Fruit fly (Drosophila melanogaster): Measurements from ENCODE around the gene CG9265.

Gene CG9265

dm6 chr2L:21108759-21109282 lies 37.5 kb upstream of the CG9265 start:
- TF ChIP-seq Smox (GFP tag; optimal IDR thresholded peaks at IDR 0.05) (peak; percentile 34), Eip93F (GFP tag; optimal IDR thresholded peaks at IDR 0.05) (peak; percentile 3), salr (GFP tag; optimal IDR thresholded peaks at IDR 0.05) (peak in 1 of 2 experiments; percentile 18), CG10669 (GFP tag; optimal IDR thresholded peaks at IDR 0.05) (peak; percentile 19), acj6 (GFP tag; optimal IDR thresholded peaks at IDR 0.05) (peak; percentile 49), ss (GFP tag; optimal IDR thresholded peaks at IDR 0.05) (no peak), Sox102F (GFP tag; optimal IDR thresholded peaks at IDR 0.05) (peak; percentile 61), Sox15 (GFP tag; optimal IDR thresholded peaks at IDR 0.05) (peak; percentile 6), Hr4 (GFP tag; optimal IDR thresholded peaks at IDR 0.05) (peak; percentile 67), CG31627 (GFP tag; optimal IDR thresholded peaks at IDR 0.05) (peak; percentile 33), CG3919 (GFP tag; optimal IDR thresholded peaks at IDR 0.05) (no peak), Hr39 (GFP tag; optimal IDR thresholded peaks at IDR 0.05) (peak; percentile 30), CG10631 (GFP tag; optimal IDR thresholded peaks at IDR 0.05) (peak; percentile 29), CG6163 (GFP tag; IDR thresholded peaks at IDR 0.05) (no peak), spab (GFP tag; optimal IDR thresholded peaks at IDR 0.05) (no peak), CG15336 (GFP tag; IDR thresholded peaks at IDR 0.05) (no peak), eg (GFP tag; IDR thresholded peaks at IDR 0.05) (no peak; the same call in 2 of the 3 replicates), svp (GFP tag) (peak; percentile 80), CG6854 (GFP tag; optimal IDR thresholded peaks at IDR 0.05) (no peak), dsx (GFP tag; optimal IDR thresholded peaks at IDR 0.05; ENCODE audit: poor library complexity, severe bottlenecking) (no peak), Lpt (GFP tag; optimal IDR thresholded peaks at IDR 0.05) (no peak), fkh (GFP tag; optimal IDR thresholded peaks at IDR 0.05) (peak; percentile 15), CG11294 (GFP tag; IDR thresholded peaks at IDR 0.05) (peak; percentile 14; the same call in 1 of the 2 replicates), Eip75B (GFP tag; optimal IDR thresholded peaks at IDR 0.05) (peak; percentile 53), Hr38 (GFP tag; optimal IDR thresholded peaks at IDR 0.05) (no peak), CG8119 (GFP tag; IDR thresholded peaks at IDR 0.05) (no peak; the same call in 2 of the 3 replicates), lz (GFP tag; optimal IDR thresholded peaks at IDR 0.05) (peak; percentile 43), CG6792 (GFP tag; optimal IDR thresholded peaks at IDR 0.05) (peak; percentile 11), fd85E (GFP tag; optimal IDR thresholded peaks at IDR 0.05) (no peak), net (GFP tag; optimal IDR thresholded peaks at IDR 0.05) (peak; percentile 37), OdsH (GFP tag; optimal IDR thresholded peaks at IDR 0.05) (peak; percentile 57), cyc (GFP tag; optimal IDR thresholded peaks at IDR 0.05) (peak; percentile 46), CG8319 (GFP tag; optimal IDR thresholded peaks at IDR 0.05) (no peak), Met (GFP tag; optimal IDR thresholded peaks at IDR 0.05) (peak; percentile 45), CG3032 (tag; optimal IDR thresholded peaks at IDR 0.05) (no peak), achi (GFP tag; optimal IDR thresholded peaks at IDR 0.05) (peak; percentile 37), CG9139 (GFP tag; optimal IDR thresholded peaks at IDR 0.05) (no peak), pdm3 (GFP tag; optimal IDR thresholded peaks at IDR 0.05) (peak; percentile 49), CG34406 (GFP tag; optimal IDR thresholded peaks at IDR 0.05) (peak; percentile 37), topi (GFP tag; optimal IDR thresholded peaks at IDR 0.05) (peak; percentile 63), CG11902 (GFP tag; optimal IDR thresholded peaks at IDR 0.05) (no peak), CG11762 (GFP tag; optimal IDR thresholded peaks at IDR 0.05; ENCODE audit: insufficient read depth) (no peak), dac (GFP tag; optimal IDR thresholded peaks at IDR 0.05) (no peak), CG6808 (GFP tag; optimal IDR thresholded peaks at IDR 0.05) (peak; percentile 33), CG16779 (tag; optimal IDR thresholded peaks at IDR 0.05) (no peak), Ets21C (GFP tag; optimal IDR thresholded peaks at IDR 0.05) (peak; percentile 17), Sox14 (GFP tag; optimal IDR thresholded peaks at IDR 0.05) (peak; percentile 72), CG4318 (GFP tag; optimal IDR thresholded peaks at IDR 0.05) (peak; percentile 42), Eip78C (GFP tag) (peak; percentile 91), CG8632 (GFP tag; optimal IDR thresholded peaks at IDR 0.05) (peak; percentile 6), CG7368 (GFP tag; optimal IDR thresholded peaks at IDR 0.05) (no peak), fd59A (GFP tag; optimal IDR thresholded peaks at IDR 0.05) (peak; percentile 49)
